Worm (Caenorhabditis elegans): ENCODE results near the gene F48B9.1.
A peak's percentile ranks its signal among the peaks of the same experiment; 100 is the strongest.

The F48B9.1 gene

DNA sequence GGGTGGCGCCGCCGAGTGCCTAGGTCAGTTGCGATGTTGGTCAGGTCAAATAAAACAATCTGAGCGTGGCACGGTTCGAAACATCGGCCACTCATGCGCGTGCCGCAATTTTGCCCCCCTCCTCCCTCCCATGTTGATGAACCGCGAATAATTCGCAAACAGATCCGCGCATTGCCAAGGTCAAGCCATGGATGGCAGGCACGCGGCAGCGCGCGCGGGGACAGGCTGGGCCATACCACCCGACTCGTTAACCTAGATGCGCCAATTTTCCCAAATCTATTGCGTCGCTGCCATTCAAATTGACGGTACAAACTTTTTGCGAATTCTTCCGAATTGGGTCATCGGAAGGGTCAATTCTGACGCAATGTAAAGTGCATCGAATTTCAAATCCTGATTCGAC lies 36.0 kb downstream of the F48B9.1 start:
- TF ChIP-seq gmeb-2 (tag; optimal IDR thresholded peaks at IDR 0.05) (peak; percentile 20), pros-1 (tag; optimal IDR thresholded peaks at IDR 0.05) (no peak), nfya-1 (tag; optimal IDR thresholded peaks at IDR 0.05) (no peak), tbx-2 (tag; optimal IDR thresholded peaks at IDR 0.05) (peak; percentile 52), C38D4.7 (GFP tag; optimal IDR thresholded peaks at IDR 0.05) (no peak), pha-2 (tag; optimal IDR thresholded peaks at IDR 0.05) (peak; percentile 45), ref-2 (tag; optimal IDR thresholded peaks at IDR 0.05) (peak; percentile 52), K02D7.2 (tag; optimal IDR thresholded peaks at IDR 0.05) (no peak), ceh-31 (tag; optimal IDR thresholded peaks at IDR 0.05) (peak; percentile 72), pqm-1 (tag; optimal IDR thresholded peaks at IDR 0.05) (no peak)

DNA sequence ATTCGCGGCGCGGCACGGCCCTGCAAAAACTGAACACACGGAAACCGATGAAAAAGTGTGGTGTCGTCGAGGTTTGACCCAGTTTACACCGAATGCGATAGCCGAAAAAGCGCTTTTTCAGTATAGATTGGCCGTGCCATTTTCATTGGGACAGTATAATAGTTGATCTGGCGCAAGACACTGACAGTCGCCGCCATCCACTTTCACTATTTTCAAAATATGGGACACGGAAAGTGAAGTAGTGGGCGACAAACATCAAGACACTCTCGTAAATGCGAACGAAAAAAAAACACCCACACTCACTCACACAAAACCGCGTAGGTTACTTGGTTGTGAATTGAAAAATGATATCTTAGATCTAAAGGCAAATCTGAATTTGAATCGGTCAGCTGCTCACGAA lies 38.3 kb downstream of the F48B9.1 start:
- no peak for TF ChIP-seq ceh-48 (tag; optimal IDR thresholded peaks at IDR 0.05)

DNA sequence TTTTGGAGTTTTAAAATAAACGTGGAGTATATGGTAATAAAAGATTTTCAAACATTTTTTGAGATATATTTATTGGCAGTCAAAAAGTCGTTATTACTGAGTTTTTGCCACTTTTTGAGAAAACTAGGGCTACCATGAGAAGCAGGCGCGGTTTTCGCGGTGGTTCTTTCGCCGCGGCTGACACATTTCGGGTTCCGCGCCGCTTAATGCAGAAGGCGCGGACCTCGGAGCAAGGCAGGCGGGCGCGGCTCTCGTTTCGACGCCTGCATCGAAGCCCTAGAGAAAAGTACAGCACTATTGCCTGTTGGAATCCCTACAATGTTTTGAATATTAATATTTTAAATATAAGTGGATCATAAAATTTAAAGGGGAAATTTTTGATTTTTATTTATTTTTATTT lies 38.8 kb downstream of the F48B9.1 start:
- no peak for TF ChIP-seq hlh-15 (tag; optimal IDR thresholded peaks at IDR 0.05)
- no peak for TF ChIP-seq pat-9 (tag; optimal IDR thresholded peaks at IDR 0.05)
- no peak for TF ChIP-seq lim-6 (tag; optimal IDR thresholded peaks at IDR 0.05)
- no peak for TF ChIP-seq ceh-18 (tag; optimal IDR thresholded peaks at IDR 0.05)
- no peak for TF ChIP-seq fkh-10 (GFP tag; optimal IDR thresholded peaks at IDR 0.05)
- no peak for TF ChIP-seq ceh-48 (tag; optimal IDR thresholded peaks at IDR 0.05)
- TF ChIP-seq ceh-45 (GFP tag; IDR thresholded peaks at IDR 0.05): no peak
- no peak for TF ChIP-seq pqm-1 (tag; optimal IDR thresholded peaks at IDR 0.05)
- no peak for TF ChIP-seq zip-5 (tag; optimal IDR thresholded peaks at IDR 0.05)
- no peak for TF ChIP-seq ceh-19 (GFP tag; optimal IDR thresholded peaks at IDR 0.05)
- TF ChIP-seq madf-2 (tag; optimal IDR thresholded peaks at IDR 0.05): no peak
- TF ChIP-seq pha-2 (tag; optimal IDR thresholded peaks at IDR 0.05): no peak

DNA sequence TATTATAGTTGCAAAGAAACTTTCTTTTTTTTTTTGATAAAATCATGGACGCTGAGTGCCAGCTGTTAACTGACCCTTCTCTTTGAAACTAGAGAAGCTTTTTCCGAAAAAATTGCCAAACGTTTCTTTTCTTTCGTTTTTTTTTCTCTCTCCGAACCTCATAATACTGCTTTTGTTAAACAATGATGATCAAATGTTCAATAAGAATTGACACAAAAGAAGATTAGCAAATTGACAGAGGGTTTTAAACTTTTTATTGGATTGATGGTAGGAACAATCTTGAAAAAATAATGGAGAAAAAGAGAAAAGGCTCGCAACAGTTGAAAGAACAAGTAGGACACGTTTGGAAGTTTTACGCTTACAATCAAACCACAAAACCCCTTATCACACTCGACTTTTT lies 40.2 kb downstream of the F48B9.1 start, which contains the start of gene hex-1:
Gene hex-1, plus strand, starts transcription at position 301 of the 400 bp plus-strand sequence.
- TF ChIP-seq ceh-48 (tag; optimal IDR thresholded peaks at IDR 0.05) (no peak), hlh-30 (tag; optimal IDR thresholded peaks at IDR 0.05; ENCODE audit: insufficient read depth) (no peak), elt-2 (tag; optimal IDR thresholded peaks at IDR 0.05) (no peak), syd-9 (tag; optimal IDR thresholded peaks at IDR 0.05) (no peak), tbx-2 (tag; optimal IDR thresholded peaks at IDR 0.05) (no peak), ceh-34 (tag; optimal IDR thresholded peaks at IDR 0.05) (no peak), ref-2 (tag; optimal IDR thresholded peaks at IDR 0.05) (no peak), unc-42 (tag; optimal IDR thresholded peaks at IDR 0.05) (no peak)

DNA sequence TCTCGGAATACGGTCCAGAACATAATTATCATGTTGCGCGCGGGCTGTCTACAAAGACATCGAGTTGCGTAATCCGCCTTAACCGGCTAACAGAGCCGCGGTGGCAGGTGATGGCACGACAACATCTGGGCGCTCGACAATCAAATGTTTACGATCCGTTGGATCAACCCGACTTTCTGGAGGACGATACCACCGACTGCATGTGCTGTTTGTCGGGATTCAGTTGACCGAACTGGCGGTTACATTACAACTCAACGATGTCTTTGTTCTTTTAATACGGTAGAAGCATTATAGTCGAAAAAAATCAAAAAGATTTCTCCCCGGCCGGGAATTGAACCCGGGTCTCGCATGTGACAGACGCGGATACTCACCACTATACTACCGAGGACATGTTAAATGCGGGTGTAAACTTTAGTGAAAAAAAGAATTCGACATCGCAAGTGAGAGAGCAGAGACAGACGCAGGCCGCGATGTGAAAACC lies 46.2 kb downstream of the F48B9.1 start:
- TF ChIP-seq unc-42 (tag; optimal IDR thresholded peaks at IDR 0.05) (peak; percentile 54), ceh-19 (GFP tag; optimal IDR thresholded peaks at IDR 0.05) (peak; percentile 88), gmeb-2 (tag; optimal IDR thresholded peaks at IDR 0.05) (peak; percentile 72), ceh-34 (tag; optimal IDR thresholded peaks at IDR 0.05) (peak; percentile 74), elt-2 (tag; optimal IDR thresholded peaks at IDR 0.05) (peak; percentile 73), nfya-1 (tag; optimal IDR thresholded peaks at IDR 0.05) (peak; percentile 62), odd-2 (tag; optimal IDR thresholded peaks at IDR 0.05) (peak; percentile 52), pha-2 (tag; optimal IDR thresholded peaks at IDR 0.05) (peak; percentile 75), pax-1 (tag; optimal IDR thresholded peaks at IDR 0.05) (no peak), unc-86 (tag; optimal IDR thresholded peaks at IDR 0.05) (no peak), ceh-18 (tag; optimal IDR thresholded peaks at IDR 0.05) (peak; percentile 75), ttx-3 (tag; optimal IDR thresholded peaks at IDR 0.05) (peak; percentile 67), sox-4 (tag; optimal IDR thresholded peaks at IDR 0.05) (peak; percentile 79), sox-2 (GFP tag; IDR thresholded peaks at IDR 0.05) (peak; percentile 63), sdc-2 (tag; optimal IDR thresholded peaks at IDR 0.05) (peak; percentile 82), fax-1 (tag; optimal IDR thresholded peaks at IDR 0.05) (peak; percentile 79), K09A11.1 (tag; optimal IDR thresholded peaks at IDR 0.05; ENCODE audit: insufficient read depth) (peak; percentile 74), ceh-45 (GFP tag; IDR thresholded peaks at IDR 0.05) (peak; percentile 82), ceh-6 (GFP tag; optimal IDR thresholded peaks at IDR 0.05) (peak; percentile 80), ceh-14 (tag; optimal IDR thresholded peaks at IDR 0.05) (peak; percentile 85), hlh-15 (tag; optimal IDR thresholded peaks at IDR 0.05) (peak; percentile 22), ceh-30 (tag; optimal IDR thresholded peaks at IDR 0.05) (peak; percentile 18), ama-1 (optimal IDR thresholded peaks at IDR 0.05) (no peak), K02D7.2 (tag; optimal IDR thresholded peaks at IDR 0.05) (peak; percentile 44), fkh-10 (GFP tag; optimal IDR thresholded peaks at IDR 0.05) (no peak), pha-4 (tag; optimal IDR thresholded peaks at IDR 0.05) (no peak), npax-4 (tag; optimal IDR thresholded peaks at IDR 0.05) (peak; percentile 52), eyg-1 (tag; optimal IDR thresholded peaks at IDR 0.05) (no peak), ceh-2 (tag; optimal IDR thresholded peaks at IDR 0.05) (peak; percentile 60), dve-1 (tag; optimal IDR thresholded peaks at IDR 0.05) (peak; percentile 75)

All from whole organism, late embryonic.